Fruit fly (Drosophila melanogaster): ENCODE data around the gene CecB.

DNA sequence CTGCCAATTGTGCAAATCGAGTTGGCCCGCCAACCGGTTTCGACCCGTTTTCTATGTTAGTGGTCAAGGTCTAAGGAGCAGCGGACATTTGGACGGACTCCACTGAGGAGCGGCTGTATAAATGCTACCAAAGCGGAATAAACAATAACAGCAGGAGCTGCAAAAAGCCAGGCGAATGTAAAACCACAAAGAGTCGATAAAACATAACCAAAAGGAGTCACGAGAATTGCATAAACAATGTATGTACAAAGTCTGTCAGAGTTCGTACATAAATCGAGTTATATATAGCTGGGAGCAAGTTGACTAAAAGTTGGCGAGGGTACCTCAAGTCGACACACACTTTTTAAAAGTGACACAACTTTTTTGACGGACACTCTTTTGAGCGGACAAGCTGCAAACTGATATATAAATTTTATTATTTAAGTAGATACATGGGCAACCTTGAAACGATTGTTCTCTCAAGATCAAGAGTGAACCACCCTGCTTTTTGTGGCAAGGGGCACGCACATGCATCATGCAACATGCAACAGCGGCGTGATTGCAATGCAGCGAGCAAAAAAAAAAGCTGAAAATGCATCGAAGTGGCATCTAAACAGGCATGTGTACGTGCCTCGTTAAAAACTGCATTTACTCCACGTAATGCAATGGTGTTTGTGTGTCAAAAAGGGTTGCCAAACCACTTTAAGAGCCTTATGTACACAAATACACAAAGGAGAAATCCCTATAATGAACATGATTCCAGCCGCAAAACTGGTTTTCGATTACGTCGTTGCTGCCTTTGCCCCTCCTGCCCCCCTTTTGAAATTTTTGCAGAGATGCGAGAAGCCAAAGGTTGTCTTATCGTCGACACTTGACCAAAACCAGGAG, 41.9 kb upstream of the CecB start:
- TF ChIP-seq CG8478 (optimal IDR thresholded peaks at IDR 0.05) (no peak), CTCF (optimal IDR thresholded peaks at IDR 0.05) (no peak)
